Fruit fly (Drosophila melanogaster): ENCODE results near the gene CG14692.
A peak's percentile ranks its signal among the peaks of the same experiment; 100 is the strongest.

DNA sequence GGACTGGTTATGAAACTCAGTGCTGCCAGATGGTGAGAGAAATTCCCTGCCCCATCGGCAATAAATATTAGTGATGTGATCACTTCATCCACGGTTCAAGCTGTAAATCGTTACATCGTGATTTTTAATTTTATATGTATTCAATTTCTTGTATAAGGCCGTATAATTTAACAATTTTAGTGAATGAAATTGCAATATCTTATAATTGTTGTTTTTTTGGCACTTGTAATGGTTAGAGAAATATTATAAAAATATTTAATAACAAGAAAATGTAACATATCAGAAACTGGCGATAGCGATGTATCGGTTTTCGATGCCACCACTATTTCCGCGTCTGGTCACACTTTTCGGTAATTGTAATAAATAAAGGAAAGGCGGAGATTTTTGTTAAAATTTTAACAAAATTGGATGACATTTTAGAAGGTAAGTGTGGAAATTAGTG is 19.7 kb downstream of the CG14692 start, which contains the start of the genes mRpL37 and Rbp1:
- peak; percentile 46 for TF ChIP-seq Snoo (tag; optimal IDR thresholded peaks at IDR 0.05)
- no peak for TF ChIP-seq Pif1B (GFP tag; optimal IDR thresholded peaks at IDR 0.05)
- no peak for TF ChIP-seq Ets98B (GFP tag; IDR thresholded peaks at IDR 0.05)
- TF ChIP-seq CG15710 (tag; optimal IDR thresholded peaks at IDR 0.05) = peak; percentile 73
- TF ChIP-seq EcR (GFP tag; optimal IDR thresholded peaks at IDR 0.05) = no peak
